Worm (Caenorhabditis elegans) whole organism, late embryonic: ENCODE data around the gene ncx-5.

Source experiments
- ama-1 ChIP-seq: fragments of 150-350 bp; optimal IDR thresholded peaks from 2 replicates; lab custom pipeline; 2014
- fkh-10 ChIP-seq: fragments of 150-350 bp; optimal IDR thresholded peaks from 2 replicates; lab custom pipeline; 2014; ENCODE audit warnings: missing biosample characterization, missing genetic modification reagents, missing genetic modification characterization
- pha-2 ChIP-seq: sonication (generic microtip); optimal IDR thresholded peaks from 2 replicates; lab custom pipeline; 2017; ENCODE audit warnings: mild to moderate bottlenecking, missing genetic modification characterization, missing compliant biosample characterization
- sox-2 ChIP-seq: fragments of 200-800 bp; sonication (Bioruptor generic); IDR thresholded peaks from 2 replicates; pipeline ENCODE4 v1.3.6; 2022; ENCODE audit warnings: missing genetic modification reagents, missing genetic modification characterization, missing compliant biosample characterization
- syd-9 ChIP-seq: sonication (generic microtip); optimal IDR thresholded peaks from 2 replicates; lab custom pipeline; 2016; ENCODE audit warnings: mild to moderate bottlenecking, missing genetic modification characterization, moderate library complexity, missing compliant biosample characterization

- TF ChIP-seq fkh-10 (no peak), ama-1 (lab: Kevin White, UChicago) (no peak), pha-2 (tag; lab: Kevin White, UChicago) (no peak), syd-9 (tag; lab: Kevin White, UChicago) (no peak), sox-2 (GFP tag; lab: Robert Waterston, UW) (no peak)
These were observed 21.7 kb downstream of the ncx-5 start, which contains the start of gene egl-9 for ce11 chrV:10468190-10468589.
